Worm (Caenorhabditis elegans) whole organism, L4/young adult: ENCODE measurements around the gene col-180.

ENCODE experiments used
- W03F9.2 ChIP-seq: fragments of 150-350 bp; optimal IDR thresholded peaks from 2 replicates; lab custom pipeline; 2014; ENCODE audit warnings: missing biosample characterization, missing genetic modification characterization
- dao-5 ChIP-seq: sonication (generic microtip); optimal IDR thresholded peaks from 2 replicates; lab custom pipeline; 2016; ENCODE audit warnings: missing genotype, missing genetic modification characterization, moderate library complexity, missing compliant biosample characterization
- him-1 ChIP-seq: sonication (generic microtip); optimal IDR thresholded peaks from 2 replicates; lab custom pipeline; 2016; ENCODE audit warnings: missing genotype, missing genetic modification reagents, missing genetic modification characterization, missing compliant biosample characterization

Gene col-180

DNA sequence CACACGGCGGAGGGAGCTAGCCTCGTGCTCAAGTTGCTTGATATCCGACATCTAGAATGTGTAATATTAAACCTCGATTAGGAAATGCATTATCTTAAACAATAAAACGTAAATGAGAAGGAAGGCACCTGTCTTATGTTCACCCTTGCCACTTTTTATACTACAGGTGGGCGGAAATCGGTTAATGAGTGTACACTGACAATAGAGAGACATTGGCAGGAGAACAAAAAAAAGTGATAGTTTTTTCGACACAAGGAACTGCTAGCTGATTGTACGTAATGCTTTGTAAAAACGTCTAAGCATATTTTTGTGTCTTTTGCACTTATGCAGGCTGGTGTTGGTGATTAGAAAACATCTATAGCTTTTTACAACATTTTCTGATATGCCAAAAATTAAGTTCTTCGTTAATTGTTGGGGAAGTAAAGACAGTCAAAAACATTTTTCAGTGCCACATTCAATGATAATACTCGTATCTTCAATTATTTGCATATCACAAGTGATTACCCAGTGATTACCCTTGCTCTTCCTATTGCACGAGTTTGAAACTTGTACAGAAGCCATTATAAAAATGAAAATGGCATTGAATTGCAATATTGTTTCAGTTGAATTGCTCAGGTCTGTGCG, at the start of gene col-180:
TSS of gene col-180 (minus strand) at position 51 of the 624 bp plus-strand sequence.
- TF ChIP-seq W03F9.2 (tag; lab: Kevin White, UChicago) (no peak), him-1 (tag; lab: Kevin White, UChicago) (no peak), dao-5 (tag; lab: Kevin White, UChicago) (no peak)

- TF ChIP-seq W03F9.2 (tag; lab: Kevin White, UChicago) (no peak), him-1 (tag; lab: Kevin White, UChicago) (no peak), dao-5 (tag; lab: Kevin White, UChicago) (no peak)
These were observed 46.7 kb upstream of the col-180 start, which contains the start of gene lact-7 for ce11 chrX:11758809-11759208. Gene lact-7 (plus strand): TSS chrX:11759109.

DNA sequence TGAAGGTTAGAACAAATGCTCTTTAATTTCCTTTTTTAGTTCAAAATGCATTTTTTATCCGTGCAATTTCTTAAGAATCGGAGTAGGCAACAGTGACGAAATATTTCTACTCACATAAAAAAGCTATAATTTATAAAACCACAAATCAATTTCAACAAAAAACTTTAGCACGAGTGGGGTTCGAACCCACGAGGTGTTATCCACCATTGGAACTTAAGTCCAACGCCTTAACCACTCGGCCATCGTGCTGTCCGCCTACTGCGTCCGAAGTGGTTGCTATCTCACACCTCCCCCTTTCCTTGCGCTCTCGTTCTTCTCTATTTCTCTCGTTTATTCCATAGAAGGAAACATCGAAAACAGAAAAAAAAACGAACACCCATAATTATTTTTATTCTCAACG, 45.6 kb upstream of the col-180 start:
- TF ChIP-seq dao-5 (tag; lab: Kevin White, UChicago) (peak; percentile 86), W03F9.2 (tag; lab: Kevin White, UChicago) (peak; percentile 48), him-1 (tag; lab: Kevin White, UChicago) (peak; percentile 90)

ce11 chrX:11753155-11753554, 41.1 kb upstream of the col-180 start:
- TF ChIP-seq him-1 (tag; lab: Kevin White, UChicago): no peak
- no peak for TF ChIP-seq W03F9.2 (tag; lab: Kevin White, UChicago)
- TF ChIP-seq dao-5 (tag; lab: Kevin White, UChicago): no peak

DNA sequence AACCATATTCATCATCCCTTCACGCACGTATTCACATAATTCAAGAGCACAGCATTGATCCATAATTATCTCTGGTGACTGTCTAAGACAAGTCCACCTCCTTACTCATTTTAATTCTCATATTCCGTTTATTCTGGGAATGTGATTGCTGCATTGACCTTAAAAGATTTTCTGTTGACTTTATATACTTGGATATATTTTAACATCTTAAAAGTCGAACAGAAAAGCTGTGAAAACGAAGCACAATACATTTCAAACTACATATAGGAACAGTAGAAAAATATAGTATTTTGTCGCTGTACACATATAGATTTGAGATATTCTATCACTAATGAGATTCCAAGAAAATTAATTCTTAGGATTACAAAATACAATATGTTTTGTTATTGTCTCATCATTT, 40.2 kb upstream of the col-180 start:
- TF ChIP-seq W03F9.2 (tag; lab: Kevin White, UChicago) (no peak), dao-5 (tag; lab: Kevin White, UChicago) (no peak), him-1 (tag; lab: Kevin White, UChicago) (no peak)

DNA sequence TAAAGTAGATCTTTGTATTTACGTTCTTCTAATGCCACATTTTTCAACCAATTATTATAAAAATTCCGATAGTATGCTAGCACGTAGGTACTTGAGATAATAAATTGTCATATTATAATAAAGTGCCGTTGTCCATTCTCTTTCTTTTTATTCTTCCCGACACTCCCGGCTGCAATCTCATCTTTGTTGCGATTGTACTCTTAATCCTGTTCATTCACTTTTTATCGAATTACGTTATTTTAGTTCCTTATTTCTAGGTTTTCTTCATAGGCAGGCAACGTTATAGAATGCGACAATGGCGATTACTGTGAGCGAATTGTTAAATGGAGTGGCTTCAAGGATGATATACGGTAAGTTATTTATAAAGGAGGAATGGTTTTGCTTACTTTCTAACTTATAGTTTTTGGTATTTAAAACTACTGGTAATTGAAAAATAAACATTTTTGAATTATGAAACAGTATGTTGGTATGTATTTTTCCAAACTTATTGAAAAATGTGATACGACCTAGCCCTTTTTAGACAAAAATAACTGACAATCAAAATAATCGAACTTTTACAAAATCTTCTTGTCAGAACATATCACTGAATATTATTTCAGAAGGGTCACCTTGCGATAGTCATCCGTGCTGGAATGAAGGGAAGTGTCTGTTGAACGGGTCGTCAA, 33.9 kb upstream of the col-180 start, which contains the start of gene C40H5.2:
TSS of gene C40H5.2 (plus strand) at position 256 of the 665 bp plus-strand sequence.
- TF ChIP-seq W03F9.2 (tag; lab: Kevin White, UChicago) (no peak), him-1 (tag; lab: Kevin White, UChicago) (no peak), dao-5 (tag; lab: Kevin White, UChicago) (no peak)

DNA sequence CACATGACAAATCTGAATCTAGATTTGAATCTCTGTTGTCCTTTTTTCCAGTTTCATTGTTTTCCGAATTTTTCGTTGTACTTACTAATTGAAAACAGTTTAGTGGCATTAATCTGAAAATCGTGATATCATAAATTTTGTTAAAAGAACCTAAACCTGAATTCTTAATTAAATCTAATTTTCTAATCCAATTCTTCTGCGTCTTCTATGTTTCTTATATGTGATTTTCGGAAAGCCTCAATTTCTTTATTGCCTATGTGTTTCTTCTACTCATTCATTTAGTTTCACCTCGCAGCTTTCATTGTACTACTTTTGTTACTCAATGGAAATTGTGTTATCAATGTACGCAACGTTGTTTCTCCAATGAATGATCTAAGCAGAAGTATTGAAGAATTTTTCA, 31.6 kb upstream of the col-180 start:
- TF ChIP-seq him-1 (tag; lab: Kevin White, UChicago) (no peak), W03F9.2 (tag; lab: Kevin White, UChicago) (no peak), dao-5 (tag; lab: Kevin White, UChicago) (no peak)

- TF ChIP-seq dao-5 (tag; lab: Kevin White, UChicago) (no peak), W03F9.2 (tag; lab: Kevin White, UChicago) (no peak), him-1 (tag; lab: Kevin White, UChicago) (no peak)
These were observed 26.6 kb upstream of the col-180 start, which contains the start of gene nspa-9 for ce11 chrX:11738602-11739100. Gene nspa-9 (plus strand): TSS chrX:11739050.

DNA sequence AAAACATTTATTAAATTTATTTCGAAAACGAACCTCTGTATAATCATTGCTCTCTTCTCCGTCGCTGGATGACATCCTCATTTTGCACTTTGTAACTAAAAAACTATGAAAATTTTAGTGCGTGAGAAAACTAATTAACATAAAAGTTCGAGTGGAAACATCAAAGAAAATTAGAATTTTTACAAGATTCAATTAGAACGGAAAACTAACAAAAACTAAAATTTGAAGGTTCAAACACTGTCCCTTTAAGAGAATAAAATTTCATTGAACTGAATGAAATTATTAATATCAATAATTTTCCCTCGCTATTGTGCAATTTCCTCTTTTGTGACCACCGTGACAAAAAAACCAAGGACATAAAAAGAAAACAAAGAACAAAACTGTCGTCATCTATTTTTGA, 25.0 kb upstream of the col-180 start, which contains the start of gene D1053.3:
TSS of gene D1053.3 (minus strand) at position 101 of the 400 bp plus-strand sequence.
- TF ChIP-seq W03F9.2 (tag; lab: Kevin White, UChicago): no peak
- TF ChIP-seq him-1 (tag; lab: Kevin White, UChicago): no peak
- TF ChIP-seq dao-5 (tag; lab: Kevin White, UChicago): no peak

DNA sequence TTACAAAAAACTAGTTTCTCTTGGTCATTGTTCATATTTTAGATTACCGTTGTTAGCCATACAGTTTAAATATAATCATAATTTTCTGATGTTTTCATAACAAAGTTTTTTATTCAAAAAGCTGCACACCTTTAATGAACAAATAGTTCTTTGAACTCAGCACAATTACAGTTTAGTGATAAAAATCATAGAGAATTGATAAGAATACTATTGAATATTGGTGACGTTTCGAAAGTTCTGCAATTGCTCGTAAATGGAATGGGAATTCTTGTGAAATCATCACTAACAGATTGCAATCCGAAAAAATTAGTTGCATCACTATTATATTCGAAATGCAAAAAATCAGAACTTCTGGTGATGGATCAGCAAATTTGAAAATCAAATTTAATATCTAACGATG, 22.0 kb upstream of the col-180 start:
- no peak for TF ChIP-seq W03F9.2 (tag; lab: Kevin White, UChicago)
- TF ChIP-seq him-1 (tag; lab: Kevin White, UChicago): no peak
- TF ChIP-seq dao-5 (tag; lab: Kevin White, UChicago): no peak

- no peak for TF ChIP-seq dao-5 (tag; lab: Kevin White, UChicago)
- TF ChIP-seq W03F9.2 (tag; lab: Kevin White, UChicago): no peak
- TF ChIP-seq him-1 (tag; lab: Kevin White, UChicago): no peak
These were observed 20.7 kb upstream of the col-180 start for ce11 chrX:11732752-11733151.

- TF ChIP-seq W03F9.2 (tag; lab: Kevin White, UChicago): peak; percentile 20
- no peak for TF ChIP-seq dao-5 (tag; lab: Kevin White, UChicago)
- no peak for TF ChIP-seq him-1 (tag; lab: Kevin White, UChicago)
These were observed 15.7 kb upstream of the col-180 start, which contains the start of the genes gst-42 and D1053.2 for ce11 chrX:11727761-11728160. Gene gst-42 (minus strand): TSS chrX:11727936. Gene D1053.2 (plus strand): TSS chrX:11728151.

ce11 chrX:11726450-11726849, 14.4 kb upstream of the col-180 start:
- TF ChIP-seq dao-5 (tag; lab: Kevin White, UChicago): no peak
- TF ChIP-seq W03F9.2 (tag; lab: Kevin White, UChicago): no peak
- no peak for TF ChIP-seq him-1 (tag; lab: Kevin White, UChicago)
